Fruit fly (Drosophila melanogaster): ENCODE measurements around the gene ATPsynB.
A peak's percentile ranks its signal among the peaks of the same experiment; 100 is the strongest.

Gene ATPsynB

dm6 chr3L:9693552-9694133 lies 36.2 kb upstream of the ATPsynB start:
- TF ChIP-seq Rel (GFP tag; optimal IDR thresholded peaks at IDR 0.05), result peak; percentile 53
- no peak for TF ChIP-seq Rel (tag; optimal IDR thresholded peaks at IDR 0.05)
- TF ChIP-seq dmrt93B (GFP tag; optimal IDR thresholded peaks at IDR 0.05), result no peak
- no peak for TF ChIP-seq GATAd (GFP tag; optimal IDR thresholded peaks at IDR 0.05)
- no peak for TF ChIP-seq jim (GFP tag; optimal IDR thresholded peaks at IDR 0.05)
- TF ChIP-seq Hnf4 (GFP tag; optimal IDR thresholded peaks at IDR 0.05), result no peak
- TF ChIP-seq CrebA (GFP tag; optimal IDR thresholded peaks at IDR 0.05; ENCODE audit: borderline replicate concordance), result no peak
- TF ChIP-seq usp (GFP tag; optimal IDR thresholded peaks at IDR 0.05), result no peak
- no peak for TF ChIP-seq woc (GFP tag; optimal IDR thresholded peaks at IDR 0.05)
- TF ChIP-seq Hr83 (GFP tag; optimal IDR thresholded peaks at IDR 0.05; ENCODE audit: poor library complexity, severe bottlenecking), result no peak
- TF ChIP-seq br (GFP tag; optimal IDR thresholded peaks at IDR 0.05), result no peak
- no peak for TF ChIP-seq Mio (GFP tag; optimal IDR thresholded peaks at IDR 0.05)
- no peak for TF ChIP-seq Jra (GFP tag; optimal IDR thresholded peaks at IDR 0.05)
- no peak for TF ChIP-seq ey (GFP tag; optimal IDR thresholded peaks at IDR 0.05)
- TF ChIP-seq CG32264 (GFP tag; optimal IDR thresholded peaks at IDR 0.05), result no peak
- TF ChIP-seq sv (GFP tag; optimal IDR thresholded peaks at IDR 0.05), result no peak
- no peak for TF ChIP-seq Hr78 (GFP tag; optimal IDR thresholded peaks at IDR 0.05)
- TF ChIP-seq h (GFP tag; optimal IDR thresholded peaks at IDR 0.05), result no peak
- TF ChIP-seq tai (GFP tag; optimal IDR thresholded peaks at IDR 0.05), result no peak
- no peak for TF ChIP-seq dl (GFP tag; optimal IDR thresholded peaks at IDR 0.05; ENCODE audit: insufficient read depth in 1 of 2, partially characterized antibody in 2 of 2)
- peak; percentile 0 for TF ChIP-seq sage (GFP tag; optimal IDR thresholded peaks at IDR 0.05)
- no peak for TF ChIP-seq foxo (GFP tag; optimal IDR thresholded peaks at IDR 0.05)
- no peak for TF ChIP-seq dsf (GFP tag; optimal IDR thresholded peaks at IDR 0.05; ENCODE audit: borderline replicate concordance)
- no peak for TF ChIP-seq Vsx2 (GFP tag; optimal IDR thresholded peaks at IDR 0.05; ENCODE audit: partially characterized antibody)
- peak; percentile 16 for TF ChIP-seq brk (GFP tag; optimal IDR thresholded peaks at IDR 0.05)
- TF ChIP-seq pan (optimal IDR thresholded peaks at IDR 0.05), result no peak
- no peak for TF ChIP-seq Myc (optimal IDR thresholded peaks at IDR 0.05)
- no peak for TF ChIP-seq OdsH (GFP tag; optimal IDR thresholded peaks at IDR 0.05)
- peak; percentile 21 for TF ChIP-seq N (GFP tag; optimal IDR thresholded peaks at IDR 0.05)

dm6 chr3L:9694169-9694866 lies 35.5 kb upstream of the ATPsynB start:
- TF ChIP-seq Hr83 (GFP tag; optimal IDR thresholded peaks at IDR 0.05; ENCODE audit: poor library complexity, severe bottlenecking), result no peak
- peak; percentile 44 for TF ChIP-seq sage (GFP tag; optimal IDR thresholded peaks at IDR 0.05)
- peak; percentile 84 to 92 for TF ChIP-seq dl (GFP tag; optimal IDR thresholded peaks at IDR 0.05; ENCODE audit: insufficient read depth in 1 of 2, partially characterized antibody in 2 of 2)
- no peak for TF ChIP-seq h (GFP tag; optimal IDR thresholded peaks at IDR 0.05)
- no peak for TF ChIP-seq Hnf4 (GFP tag; optimal IDR thresholded peaks at IDR 0.05)
- peak; percentile 62 for TF ChIP-seq brk (GFP tag; optimal IDR thresholded peaks at IDR 0.05)
- TF ChIP-seq lola (GFP tag; optimal IDR thresholded peaks at IDR 0.05), result no peak
- peak; percentile 94 for TF ChIP-seq Dif (GFP tag; optimal IDR thresholded peaks at IDR 0.05; ENCODE audit: partially characterized antibody)
- TF ChIP-seq Rel (GFP tag; optimal IDR thresholded peaks at IDR 0.05), result no peak
- TF ChIP-seq Rel (tag; optimal IDR thresholded peaks at IDR 0.05), result peak; percentile 36

dm6 chr3L:9694867-9695236 lies 34.9 kb upstream of the ATPsynB start:
- TF ChIP-seq Dif (GFP tag; optimal IDR thresholded peaks at IDR 0.05; ENCODE audit: partially characterized antibody), result no peak
- TF ChIP-seq N (GFP tag; optimal IDR thresholded peaks at IDR 0.05), result no peak
- TF ChIP-seq GATAd (GFP tag; optimal IDR thresholded peaks at IDR 0.05), result no peak
- no peak for TF ChIP-seq HLH106 (tag; optimal IDR thresholded peaks at IDR 0.05)
- no peak for TF ChIP-seq rgr (GFP tag; optimal IDR thresholded peaks at IDR 0.05)
- TF ChIP-seq Rel (GFP tag; optimal IDR thresholded peaks at IDR 0.05), result no peak
- no peak for TF ChIP-seq Rel (tag; optimal IDR thresholded peaks at IDR 0.05)
- TF ChIP-seq Hnf4 (GFP tag; optimal IDR thresholded peaks at IDR 0.05), result no peak
- no peak for TF ChIP-seq ey (GFP tag; optimal IDR thresholded peaks at IDR 0.05)
- no peak for TF ChIP-seq Vsx2 (GFP tag; optimal IDR thresholded peaks at IDR 0.05; ENCODE audit: partially characterized antibody)
- TF ChIP-seq brk (GFP tag; optimal IDR thresholded peaks at IDR 0.05), result no peak
- TF ChIP-seq jim (GFP tag; optimal IDR thresholded peaks at IDR 0.05), result no peak

dm6 chr3L:9695242-9695641 lies 34.6 kb upstream of the ATPsynB start:
- TF ChIP-seq dl (GFP tag; optimal IDR thresholded peaks at IDR 0.05; ENCODE audit: insufficient read depth in 1 of 2, partially characterized antibody in 2 of 2) (peak; percentile 35 to 64), Dif (GFP tag; optimal IDR thresholded peaks at IDR 0.05; ENCODE audit: partially characterized antibody) (peak; percentile 66), Hr83 (GFP tag; optimal IDR thresholded peaks at IDR 0.05; ENCODE audit: poor library complexity, severe bottlenecking) (no peak)

All from whole organism, wandering third instar larva.